Worm (Caenorhabditis elegans) whole organism, L2 larva: Measurements from ENCODE around the gene fbxl-2.

ENCODE experiments used
- F13H6.1 ChIP-seq: sonication (generic microtip); optimal IDR thresholded peaks from 2 replicates; lab custom pipeline; 2016; ENCODE audit warnings: missing genetic modification characterization, missing compliant biosample characterization
- alr-1 ChIP-seq: fragments of 150-350 bp; optimal IDR thresholded peaks from 2 replicates; lab custom pipeline; 2014; ENCODE audit warnings: missing biosample characterization, missing genetic modification characterization
- lin-13 ChIP-seq: fragments of 150-350 bp; optimal IDR thresholded peaks from 2 replicates; lab custom pipeline; 2014; ENCODE audit warnings: missing biosample characterization, missing genetic modification reagents, missing genetic modification characterization
- lsy-2 ChIP-seq, 2 experiments: fragments of 150-350 bp in 1 of 2; sonication (generic microtip) in 1 of 2; optimal IDR thresholded peaks; 2 replicates each; lab custom pipeline; 2014 to 2017; ENCODE audit warnings: missing biosample characterization in 2 of 2, missing genetic modification characterization in 2 of 2
- nhr-11 ChIP-seq: fragments of 150-350 bp; optimal IDR thresholded peaks from 2 replicates; lab custom pipeline; 2014; ENCODE audit warnings: missing biosample characterization, missing genetic modification characterization
- nhr-21 ChIP-seq: fragments of 150-350 bp; optimal IDR thresholded peaks from 2 replicates; lab custom pipeline; 2014; ENCODE audit warnings: missing biosample characterization, missing genetic modification characterization
- nhr-237 ChIP-seq: fragments of 150-350 bp; optimal IDR thresholded peaks from 2 replicates; lab custom pipeline; 2014; ENCODE audit warnings: missing biosample characterization, missing genetic modification characterization
- nhr-77 ChIP-seq: fragments of 150-350 bp; optimal IDR thresholded peaks from 2 replicates; lab custom pipeline; 2014; ENCODE audit warnings: missing biosample characterization, missing genetic modification characterization
- unc-55 ChIP-seq: fragments of 150-350 bp; sonication (generic microtip); optimal IDR thresholded peaks from 3 replicates; lab custom pipeline; 2014; ENCODE audit warnings: missing biosample characterization, missing genetic modification reagents, missing genetic modification characterization
- ztf-1 ChIP-seq: fragments of 200-800 bp; sonication (Bioruptor generic); conservative IDR thresholded peaks from 2 replicates; pipeline ENCODE4 v1.3.6; 2022; ENCODE audit warnings: missing genetic modification characterization, missing compliant biosample characterization
- ztf-11 ChIP-seq: sonication (generic microtip); optimal IDR thresholded peaks from 2 replicates; lab custom pipeline; 2017; ENCODE audit warnings: missing biosample characterization, missing genetic modification characterization
- ztf-4 ChIP-seq: fragments of 150-350 bp; optimal IDR thresholded peaks from 2 replicates; lab custom pipeline; 2014; ENCODE audit warnings: missing biosample characterization, missing genetic modification characterization

The fbxl-2 gene

ce11 chrIII:4806345-4806744 is 49.3 kb downstream of the fbxl-2 start:
- TF ChIP-seq unc-55 (GFP tag; lab: Kevin White, UChicago) (no peak), ztf-4 (no peak), F13H6.1 (tag; lab: Kevin White, UChicago) (no peak), lin-13 (GFP tag; lab: Kevin White, UChicago) (no peak), alr-1 (tag; lab: Kevin White, UChicago) (no peak), ztf-1 (GFP tag; lab: Robert Waterston, UW) (no peak), nhr-11 (tag; lab: Kevin White, UChicago) (no peak), nhr-237 (no peak), ztf-11 (tag; lab: Kevin White, UChicago) (no peak), nhr-21 (tag; lab: Kevin White, UChicago) (no peak)

- TF ChIP-seq lsy-2 (tag; optimal IDR thresholded peaks at IDR 0.05; lab: Kevin White, UChicago), result peak in 1 of 2 experiments; percentile 63
- no peak for TF ChIP-seq nhr-77 (tag; lab: Kevin White, UChicago)
These were observed 51.0 kb downstream of the fbxl-2 start for ce11 chrIII:4808089-4808488.
